Fruit fly (Drosophila melanogaster): Measurements from ENCODE around the gene Cp19.

Cp19 gene

dm6 chr3L:8700643-8701208, 28.9 kb upstream of the Cp19 start (continued):
- TF ChIP-seq CG10959 (GFP tag; IDR thresholded peaks at IDR 0.05) (peak; percentile 44), CG4820 (GFP tag; optimal IDR thresholded peaks at IDR 0.05) (peak; percentile 79), Awh (GFP tag; IDR thresholded peaks at IDR 0.05) (no peak; the same call in 1 of the 2 replicates), CG14050 (GFP tag; IDR thresholded peaks at IDR 0.05) (peak; percentile 52; the same call in 2 of the 3 replicates), C15 (GFP tag; IDR thresholded peaks at IDR 0.05) (peak; percentile 35; the same call in 1 of the 3 replicates), bowl (GFP tag; IDR thresholded peaks at IDR 0.05) (no peak), CG18619 (GFP tag; optimal IDR thresholded peaks at IDR 0.05) (peak; percentile 80), D (optimal IDR thresholded peaks at IDR 0.05) (no peak), D (GFP tag; optimal IDR thresholded peaks at IDR 0.05) (peak; percentile 43), unc-4 (GFP tag; IDR thresholded peaks at IDR 0.05; ENCODE audit: partially characterized antibody) (no peak), amos (GFP tag; IDR thresholded peaks at IDR 0.05; ENCODE audit: partially characterized antibody) (no peak), slou (GFP tag; optimal IDR thresholded peaks at IDR 0.05) (peak; percentile 49), B-H2 (GFP tag; optimal IDR thresholded peaks at IDR 0.05) (no peak), CG34422 (GFP tag; IDR thresholded peaks at IDR 0.05) (peak; percentile 70), CG4404 (GFP tag; IDR thresholded peaks at IDR 0.05) (peak; percentile 25; the same call in 1 of the 2 replicates), HmgZ (tag; optimal IDR thresholded peaks at IDR 0.05) (peak; percentile 64), Lhr (GFP tag; optimal IDR thresholded peaks at IDR 0.05) (peak; percentile 33), Rfx (GFP tag; IDR thresholded peaks at IDR 0.05) (peak; percentile 84), dmrt11E (tag; optimal IDR thresholded peaks at IDR 0.05) (peak; percentile 70), CG32767 (GFP tag; IDR thresholded peaks at IDR 0.05) (peak; percentile 71; the same call in 1 of the 2 replicates), YL-1 (GFP tag; optimal IDR thresholded peaks at IDR 0.05) (peak; percentile 11), Max (GFP tag; optimal IDR thresholded peaks at IDR 0.05) (peak; percentile 71), GATAe (GFP tag; conservative IDR thresholded peaks at IDR 0.05) (peak; percentile 69; the same call in 1 of the 2 replicates), CG18764 (GFP tag; optimal IDR thresholded peaks at IDR 0.05) (peak; percentile 41), Myb (GFP tag; optimal IDR thresholded peaks at IDR 0.05) (peak; percentile 72), nom (GFP tag; optimal IDR thresholded peaks at IDR 0.05) (no peak), CG5180 (GFP tag; optimal IDR thresholded peaks at IDR 0.05) (peak; percentile 46), CG8388 (GFP tag; optimal IDR thresholded peaks at IDR 0.05) (peak; percentile 74), CG13296 (GFP tag; optimal IDR thresholded peaks at IDR 0.05) (peak; percentile 71), Vsx1 (GFP tag; optimal IDR thresholded peaks at IDR 0.05) (peak; percentile 94), Opbp (GFP tag; IDR thresholded peaks at IDR 0.05; ENCODE audit: partially characterized antibody) (no peak), Meics (GFP tag; optimal IDR thresholded peaks at IDR 0.05) (peak; percentile 87), CG12942 (GFP tag; optimal IDR thresholded peaks at IDR 0.05) (peak; percentile 71), Elba2 (GFP tag; optimal IDR thresholded peaks at IDR 0.05) (no peak), Hr78 (GFP tag; optimal IDR thresholded peaks at IDR 0.05) (peak in 1 of 2 experiments; percentile 72), CG11723 (GFP tag; optimal IDR thresholded peaks at IDR 0.05) (peak; percentile 59), CG12744 (GFP tag; optimal IDR thresholded peaks at IDR 0.05) (peak; percentile 80), CG30431 (GFP tag; optimal IDR thresholded peaks at IDR 0.05) (peak; percentile 50), Antp (GFP tag; optimal IDR thresholded peaks at IDR 0.05) (peak; percentile 71), en (GFP tag; optimal IDR thresholded peaks at IDR 0.05) (peak; percentile 60), pum (GFP tag; optimal IDR thresholded peaks at IDR 0.05) (peak; percentile 77), maf-S (GFP tag; optimal IDR thresholded peaks at IDR 0.05) (peak; percentile 70), lilli (GFP tag; optimal IDR thresholded peaks at IDR 0.05) (peak; percentile 92), Lpt (GFP tag; optimal IDR thresholded peaks at IDR 0.05) (no peak), tll (GFP tag; optimal IDR thresholded peaks at IDR 0.05) (no peak), CHES-1-like (GFP tag; optimal IDR thresholded peaks at IDR 0.05) (peak; percentile 79), br (optimal IDR thresholded peaks at IDR 0.05) (no peak), Mes4 (GFP tag; optimal IDR thresholded peaks at IDR 0.05) (peak; percentile 59), Jarid2 (GFP tag; optimal IDR thresholded peaks at IDR 0.05) (peak; percentile 54), slbo (GFP tag; IDR thresholded peaks at IDR 0.05) (peak; percentile 82)
